Fruit fly (Drosophila melanogaster): ENCODE measurements around the gene mtSSB.

The mtSSB gene

DNA sequence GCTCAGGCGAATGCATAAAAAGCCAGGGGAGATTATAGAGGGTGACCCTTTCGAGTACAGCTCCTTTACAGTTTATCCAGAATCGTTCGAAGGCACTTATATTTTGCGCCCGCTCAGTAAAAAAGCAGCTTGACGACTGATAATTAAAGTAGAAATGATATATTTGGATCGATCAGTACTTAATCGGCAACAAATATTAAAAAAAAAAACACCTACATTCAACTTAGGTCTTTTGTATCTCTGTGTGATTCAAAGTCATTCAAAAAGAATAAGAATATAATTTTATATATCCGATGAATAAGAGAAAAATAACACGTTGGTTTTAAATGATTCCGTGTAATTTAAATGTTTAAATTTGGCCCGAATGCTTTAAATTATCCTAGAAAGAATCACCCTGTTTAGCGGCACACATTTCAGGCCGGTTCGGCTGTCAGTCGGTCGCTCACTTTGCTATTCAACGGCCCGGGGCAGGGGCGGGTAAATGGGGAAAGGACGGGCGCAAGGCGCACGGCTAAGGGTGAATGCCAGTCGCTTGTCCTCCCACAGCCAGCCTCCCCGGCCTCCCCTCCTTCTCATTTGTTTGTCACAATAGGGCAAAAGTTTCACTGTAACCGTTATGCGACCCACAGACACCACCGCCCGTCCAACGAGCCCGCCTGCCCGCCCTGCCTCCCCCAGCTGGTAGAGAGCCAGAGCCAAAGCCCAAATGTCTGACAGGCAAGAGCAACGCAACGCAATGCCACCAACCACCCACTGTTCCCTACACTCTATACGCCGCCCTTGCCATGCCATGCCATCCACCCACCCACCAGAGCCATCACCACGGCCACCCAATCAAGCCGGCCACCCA is 8.0 kb upstream of the mtSSB start (continued):
- TF ChIP-seq CG12236 (GFP tag; optimal IDR thresholded peaks at IDR 0.05), result no peak
- no peak for TF ChIP-seq prd (optimal IDR thresholded peaks at IDR 0.05)
- TF ChIP-seq prd (GFP tag; IDR thresholded peaks at IDR 0.05), result no peak
- TF ChIP-seq GATAe (GFP tag; conservative IDR thresholded peaks at IDR 0.05), result no peak
- TF ChIP-seq CrebB (tag; optimal IDR thresholded peaks at IDR 0.05), result no peak
- no peak for TF ChIP-seq CG2889 (GFP tag; IDR thresholded peaks at IDR 0.05)
- TF ChIP-seq CG5180 (GFP tag; optimal IDR thresholded peaks at IDR 0.05), result peak; percentile 16
- TF ChIP-seq sna (GFP tag; IDR thresholded peaks at IDR 0.05; ENCODE audit: partially characterized antibody), result 0 out of 2 replicates have a peak, but pooled peaks have one; percentile 13
- peak; percentile 41; the same call in 1 of the 2 replicates for TF ChIP-seq wor (GFP tag; IDR thresholded peaks at IDR 0.05)
- TF ChIP-seq crc (GFP tag; optimal IDR thresholded peaks at IDR 0.05), result no peak
- TF ChIP-seq inv (GFP tag; IDR thresholded peaks at IDR 0.05; ENCODE audit: partially characterized antibody), result no peak
- peak; percentile 41; the same call in 1 of the 3 replicates for TF ChIP-seq Dbx (GFP tag; IDR thresholded peaks at IDR 0.05)
- TF ChIP-seq CG10979 (tag; optimal IDR thresholded peaks at IDR 0.05), result peak; percentile 72
- no peak for TF ChIP-seq CG9876 (GFP tag; optimal IDR thresholded peaks at IDR 0.05)
- TF ChIP-seq run (tag; optimal IDR thresholded peaks at IDR 0.05), result no peak
- TF ChIP-seq D19A (tag; optimal IDR thresholded peaks at IDR 0.05), result no peak
- TF ChIP-seq Doc3 (GFP tag; IDR thresholded peaks at IDR 0.05; ENCODE audit: partially characterized antibody), result no peak
- peak; percentile 84 for TF ChIP-seq Sox100B (GFP tag; optimal IDR thresholded peaks at IDR 0.05)
- peak; percentile 38 for TF ChIP-seq vfl (GFP tag; optimal IDR thresholded peaks at IDR 0.05)
- TF ChIP-seq usp (GFP tag; optimal IDR thresholded peaks at IDR 0.05), result no peak
- TF ChIP-seq Drgx (GFP tag; IDR thresholded peaks at IDR 0.05), result no peak
- no peak for TF ChIP-seq CG13123 (GFP tag; optimal IDR thresholded peaks at IDR 0.05)
- no peak for TF ChIP-seq CG16815 (GFP tag; optimal IDR thresholded peaks at IDR 0.05)
- no peak for TF ChIP-seq CkIIα-i1 (GFP tag; IDR thresholded peaks at IDR 0.05)
- TF ChIP-seq Myb (GFP tag; optimal IDR thresholded peaks at IDR 0.05), result peak; percentile 2
- no peak for TF ChIP-seq CG12155 (GFP tag; optimal IDR thresholded peaks at IDR 0.05)
- TF ChIP-seq HLHmδ (GFP tag; optimal IDR thresholded peaks at IDR 0.05), result no peak
- 0 out of 3 replicates have a peak, but pooled peaks have one; percentile 38 for TF ChIP-seq ken (GFP tag; IDR thresholded peaks at IDR 0.05)
- TF ChIP-seq nmo (GFP tag; optimal IDR thresholded peaks at IDR 0.05), result peak; percentile 43
- no peak for TF ChIP-seq C15 (GFP tag; IDR thresholded peaks at IDR 0.05)
- TF ChIP-seq Mes4 (GFP tag; optimal IDR thresholded peaks at IDR 0.05), result no peak
- no peak for TF ChIP-seq al (GFP tag; IDR thresholded peaks at IDR 0.05)
- no peak for TF ChIP-seq Hmx (GFP tag; optimal IDR thresholded peaks at IDR 0.05)
- TF ChIP-seq esg (GFP tag; conservative IDR thresholded peaks at IDR 0.05), result 0 out of 2 replicates have a peak, but pooled peaks have one; percentile 18
- TF ChIP-seq NC2β (GFP tag; optimal IDR thresholded peaks at IDR 0.05), result no peak
- no peak for TF ChIP-seq luna (GFP tag; optimal IDR thresholded peaks at IDR 0.05)
- TF ChIP-seq B-H1 (GFP tag; IDR thresholded peaks at IDR 0.05), result no peak
- no peak for TF ChIP-seq pfk (GFP tag; optimal IDR thresholded peaks at IDR 0.05)
- no peak for TF ChIP-seq CG9609 (GFP tag; optimal IDR thresholded peaks at IDR 0.05)
- TF ChIP-seq Chrac-16 (GFP tag; optimal IDR thresholded peaks at IDR 0.05), result no peak
- no peak for TF ChIP-seq CG17612 (GFP tag; IDR thresholded peaks at IDR 0.05)
- TF ChIP-seq crp (GFP tag; optimal IDR thresholded peaks at IDR 0.05), result no peak
- no peak for TF ChIP-seq CG42726 (GFP tag; IDR thresholded peaks at IDR 0.05; ENCODE audit: partially characterized antibody)
- TF ChIP-seq Meics (GFP tag; optimal IDR thresholded peaks at IDR 0.05), result peak; percentile 80
- peak; percentile 9 for TF ChIP-seq CG13775 (GFP tag; optimal IDR thresholded peaks at IDR 0.05)
- no peak for TF ChIP-seq CG18011 (GFP tag; optimal IDR thresholded peaks at IDR 0.05)
- peak; percentile 30 for TF ChIP-seq grau (tag; optimal IDR thresholded peaks at IDR 0.05)
- no peak for TF ChIP-seq MESR4 (GFP tag; optimal IDR thresholded peaks at IDR 0.05)
- peak; percentile 25; the same call in 1 of the 2 replicates for TF ChIP-seq Dref (GFP tag; IDR thresholded peaks at IDR 0.05)

Measured in whole organism, embryonic.